Worm (Caenorhabditis elegans) whole organism, late embryonic: ENCODE data around the gene C33B4.5.

Experiments
- ceh-30 ChIP-seq: fragments of 150-350 bp; optimal IDR thresholded peaks from 2 replicates; lab custom pipeline; 2014; ENCODE audit warnings: missing biosample characterization, missing genetic modification characterization
- eyg-1 ChIP-seq: sonication (generic microtip); optimal IDR thresholded peaks from 2 replicates; lab custom pipeline; 2016; ENCODE audit warnings: missing genotype, missing genetic modification characterization, missing compliant biosample characterization
- hlh-15 ChIP-seq: sonication (generic microtip); optimal IDR thresholded peaks from 2 replicates; lab custom pipeline; 2016; ENCODE audit warnings: missing genetic modification characterization, missing compliant biosample characterization
- lim-6 ChIP-seq: sonication (generic microtip); optimal IDR thresholded peaks from 2 replicates; lab custom pipeline; 2016; ENCODE audit warnings: missing genetic modification characterization, missing compliant biosample characterization
- nhr-11 ChIP-seq: fragments of 150-350 bp; optimal IDR thresholded peaks from 2 replicates; lab custom pipeline; 2014; ENCODE audit warnings: missing biosample characterization, missing genetic modification characterization

- no peak for TF ChIP-seq ceh-30 (tag; lab: Kevin White, UChicago)
- no peak for TF ChIP-seq nhr-11
- no peak for TF ChIP-seq eyg-1 (tag; lab: Kevin White, UChicago)
- no peak for TF ChIP-seq lim-6 (tag; lab: Kevin White, UChicago)
- TF ChIP-seq hlh-15: no peak
These were observed 21.4 kb upstream of the C33B4.5 start for ce11 chrII:11361751-11362150.
